Worm (Caenorhabditis elegans) whole organism, midembryonic: ENCODE measurements around the gene dpy-13.

Experiments
- T22C8.4 ChIP-seq: fragments of 200-800 bp; sonication (Bioruptor generic); IDR thresholded peaks from 2 replicates; pipeline ENCODE4 v1.3.6; 2022; ENCODE audit warnings: missing genetic modification characterization, missing compliant biosample characterization
- cog-1 ChIP-seq: sonication (generic microtip); optimal IDR thresholded peaks from 2 replicates; lab custom pipeline; 2016; ENCODE audit warnings: missing genetic modification characterization, missing compliant biosample characterization
- flt-1 ChIP-seq: fragments of 200-800 bp; sonication (Bioruptor generic); IDR thresholded peaks from 2 replicates; pipeline ENCODE4 v1.3.6; 2022; ENCODE audit warnings: missing genetic modification characterization, missing compliant biosample characterization
- klf-2 ChIP-seq: fragments of 200-800 bp; sonication (Bioruptor generic); conservative IDR thresholded peaks from 2 replicates; pipeline ENCODE4 v1.3.6; 2022; ENCODE audit warnings: missing genetic modification reagents, missing genetic modification characterization, missing compliant biosample characterization
- med-1 ChIP-seq: sonication (generic microtip); optimal IDR thresholded peaks from 2 replicates; lab custom pipeline; 2017; ENCODE audit warnings: missing genetic modification characterization, mild to moderate bottlenecking, missing compliant biosample characterization, antibody characterized with exemption, missing genetic modification reagents; ENCODE audit not compliant: insufficient read depth
- ref-1 ChIP-seq: fragments of 200-800 bp; sonication (Bioruptor generic); conservative IDR thresholded peaks from 2 replicates; pipeline ENCODE4 v1.3.6; 2022; ENCODE audit warnings: missing genetic modification reagents, missing genetic modification characterization, missing compliant biosample characterization
- tab-1 ChIP-seq: fragments of 200-800 bp; sonication (Bioruptor generic); IDR thresholded peaks from 2 replicates; pipeline ENCODE4 v1.3.6; 2022; ENCODE audit warnings: missing genetic modification characterization, missing compliant biosample characterization
- ztf-23 ChIP-seq: fragments of 200-800 bp; sonication (Bioruptor generic); IDR thresholded peaks from 2 replicates; pipeline ENCODE4 v1.3.6; 2022; ENCODE audit warnings: missing genetic modification reagents, missing genetic modification characterization, missing compliant biosample characterization
- ztf-29 ChIP-seq: fragments of 200-800 bp; sonication (Bioruptor generic); IDR thresholded peaks from 2 replicates; pipeline ENCODE4 v1.3.6; 2022; ENCODE audit warnings: missing genetic modification reagents, missing genetic modification characterization, missing compliant biosample characterization

Gene dpy-13

ce11 chrIV:4270925-4271324 lies 35.5 kb downstream of the dpy-13 start, which contains the start of gene F36A4.2:
F36A4.2 (plus strand) TSS chrIV:4271225.
- no peak for TF ChIP-seq flt-1 (GFP tag; lab: Robert Waterston, UW)
- no peak for TF ChIP-seq med-1 (GFP tag; lab: Kevin White, UChicago)
- TF ChIP-seq cog-1 (tag; lab: Kevin White, UChicago), result no peak
- TF ChIP-seq tab-1 (GFP tag; lab: Robert Waterston, UW), result no peak
- no peak for TF ChIP-seq ref-1 (GFP tag; lab: Robert Waterston, UW)
- no peak for TF ChIP-seq ztf-29 (GFP tag; lab: Robert Waterston, UW)
- no peak for TF ChIP-seq ztf-23 (GFP tag; lab: Robert Waterston, UW)
- no peak for TF ChIP-seq klf-2

ce11 chrIV:4272167-4272566 lies 36.8 kb downstream of the dpy-13 start, which contains the start of gene F36A4.1:
F36A4.1 (plus strand) TSS chrIV:4272467.
- no peak for TF ChIP-seq tab-1 (GFP tag; lab: Robert Waterston, UW)
- no peak for TF ChIP-seq klf-2
- no peak for TF ChIP-seq ztf-23 (GFP tag; lab: Robert Waterston, UW)
- TF ChIP-seq ref-1 (GFP tag; lab: Robert Waterston, UW), result no peak
- TF ChIP-seq flt-1 (GFP tag; lab: Robert Waterston, UW), result no peak
- TF ChIP-seq T22C8.4 (GFP tag; lab: Robert Waterston, UW), result no peak
- no peak for TF ChIP-seq ztf-29 (GFP tag; lab: Robert Waterston, UW)
- TF ChIP-seq cog-1 (tag; lab: Kevin White, UChicago), result no peak
- TF ChIP-seq med-1 (GFP tag; lab: Kevin White, UChicago), result no peak

DNA sequence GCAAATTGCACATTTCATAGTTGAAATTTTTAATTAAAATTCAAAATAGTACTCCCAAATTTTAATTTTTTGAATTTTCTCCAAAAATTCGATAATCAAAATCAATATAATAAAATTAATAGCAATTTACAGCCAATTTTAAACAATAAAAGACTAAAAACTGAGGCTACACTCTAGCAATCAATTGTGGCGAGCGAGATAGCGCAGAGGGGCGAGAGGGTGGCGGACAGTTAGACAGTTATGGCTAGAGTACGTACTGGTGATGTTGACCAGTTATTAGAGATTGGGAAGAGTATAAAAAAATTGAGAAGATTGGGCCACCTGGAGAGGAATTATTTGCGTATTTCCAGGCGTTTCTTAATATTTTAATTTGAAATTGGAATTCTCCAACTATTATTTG lies 42.3 kb downstream of the dpy-13 start, which contains the start of gene nhr-78:
Gene nhr-78 (minus strand): TSS at position 182 of the 400 bp plus-strand sequence.
- TF ChIP-seq ztf-23 (GFP tag; lab: Robert Waterston, UW) (no peak), tab-1 (GFP tag; lab: Robert Waterston, UW) (no peak), flt-1 (GFP tag; lab: Robert Waterston, UW) (no peak), cog-1 (tag; lab: Kevin White, UChicago) (no peak), med-1 (GFP tag; lab: Kevin White, UChicago) (no peak), T22C8.4 (GFP tag; lab: Robert Waterston, UW) (no peak), ztf-29 (GFP tag; lab: Robert Waterston, UW) (no peak), ref-1 (GFP tag; lab: Robert Waterston, UW) (no peak), klf-2 (no peak)

DNA sequence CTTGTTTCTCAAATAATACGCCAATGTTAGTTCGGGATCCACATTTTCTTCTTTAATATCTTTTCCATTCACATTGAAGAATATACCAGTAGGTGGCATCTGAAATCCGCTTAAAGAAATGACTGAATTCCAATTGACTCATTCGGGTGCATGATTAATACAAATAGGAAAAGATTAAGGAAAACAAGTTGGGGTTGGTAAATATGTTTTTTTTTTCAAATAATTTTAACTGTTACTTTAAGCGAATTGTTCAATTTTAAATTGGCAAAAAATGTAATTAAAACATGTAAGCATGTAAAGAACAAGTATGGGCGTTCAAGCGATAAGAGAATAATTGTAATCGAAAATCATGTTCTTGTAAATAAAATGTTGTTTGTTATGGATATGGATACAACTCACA lies 48.6 kb downstream of the dpy-13 start, which contains the start of gene F15E6.6:
Gene F15E6.6 (minus strand): TSS at position 101 of the 400 bp plus-strand sequence.
- TF ChIP-seq ztf-29 (GFP tag; lab: Robert Waterston, UW) (no peak), ztf-23 (GFP tag; lab: Robert Waterston, UW) (no peak), T22C8.4 (GFP tag; lab: Robert Waterston, UW) (no peak), flt-1 (GFP tag; lab: Robert Waterston, UW) (no peak), ref-1 (GFP tag; lab: Robert Waterston, UW) (no peak), cog-1 (tag; lab: Kevin White, UChicago) (no peak), tab-1 (GFP tag; lab: Robert Waterston, UW) (no peak), med-1 (GFP tag; lab: Kevin White, UChicago) (no peak), klf-2 (no peak)

ce11 chrIV:4284989-4285388 lies 49.6 kb downstream of the dpy-13 start:
- TF ChIP-seq tab-1 (GFP tag; lab: Robert Waterston, UW) (no peak), med-1 (GFP tag; lab: Kevin White, UChicago) (no peak), ref-1 (GFP tag; lab: Robert Waterston, UW) (no peak), ztf-23 (GFP tag; lab: Robert Waterston, UW) (no peak), cog-1 (tag; lab: Kevin White, UChicago) (no peak), klf-2 (no peak), ztf-29 (GFP tag; lab: Robert Waterston, UW) (no peak), T22C8.4 (GFP tag; lab: Robert Waterston, UW) (no peak), flt-1 (GFP tag; lab: Robert Waterston, UW) (no peak)
